Worm (Caenorhabditis elegans) whole organism, mixed stage, embryonic: Measurements from ENCODE around the gene fbxc-51.

Experiments
- M03D4.4 ChIP-seq: sonication (generic microtip); optimal IDR thresholded peaks from 2 replicates; lab custom pipeline; 2017; ENCODE audit warnings: mild to moderate bottlenecking, missing genetic modification characterization, missing compliant biosample characterization
- bed-3 ChIP-seq: fragments of 200-800 bp; sonication (Bioruptor generic); optimal IDR thresholded peaks from 3 replicates; lab custom pipeline; 2018; ENCODE audit warnings: mild to moderate bottlenecking, missing genetic modification characterization, moderate library complexity, missing compliant biosample characterization
- blmp-1 ChIP-seq: fragments of 150-350 bp; optimal IDR thresholded peaks from 2 replicates; lab custom pipeline; 2014; ENCODE audit warnings: missing biosample characterization, missing genetic modification characterization
- ceh-39 ChIP-seq: fragments of 150-350 bp; optimal IDR thresholded peaks from 2 replicates; lab custom pipeline; 2014; ENCODE audit warnings: missing biosample characterization, missing genetic modification characterization
- ceh-43 ChIP-seq: fragments of 200-800 bp; sonication (Bioruptor generic); optimal IDR thresholded peaks from 2 replicates; lab custom pipeline; 2018; ENCODE audit warnings: mild to moderate bottlenecking, missing genetic modification characterization, moderate library complexity, missing compliant biosample characterization
- ceh-83 ChIP-seq: fragments of 200-800 bp; sonication (Bioruptor generic); optimal IDR thresholded peaks from 2 replicates; lab custom pipeline; 2018; ENCODE audit warnings: mild to moderate bottlenecking, missing genetic modification characterization, missing compliant biosample characterization
- ces-1 ChIP-seq: fragments of 150-350 bp; optimal IDR thresholded peaks from 2 replicates; lab custom pipeline; 2014; ENCODE audit warnings: missing biosample characterization, missing genetic modification reagents, missing genetic modification characterization
- cnd-1 ChIP-seq: fragments of 200-800 bp; sonication (Bioruptor generic); optimal IDR thresholded peaks from 2 replicates; lab custom pipeline; 2018; ENCODE audit warnings: mild to moderate bottlenecking, missing genetic modification characterization, missing compliant biosample characterization
- elt-1 ChIP-seq: sonication (generic microtip); optimal IDR thresholded peaks from 2 replicates; lab custom pipeline; 2017; ENCODE audit warnings: missing genetic modification characterization, mild to moderate bottlenecking, missing compliant biosample characterization, antibody characterized with exemption, moderate library complexity, borderline replicate concordance; ENCODE audit not compliant: insufficient read depth
- flh-1 ChIP-seq: fragments of 200-800 bp; sonication (Bioruptor generic); optimal IDR thresholded peaks from 2 replicates; lab custom pipeline; 2018; ENCODE audit warnings: mild to moderate bottlenecking, missing genetic modification characterization, moderate library complexity, missing compliant biosample characterization
- ham-2 ChIP-seq: fragments of 200-800 bp; sonication (Bioruptor generic); optimal IDR thresholded peaks from 2 replicates; lab custom pipeline; 2018; ENCODE audit warnings: mild to moderate bottlenecking, missing genetic modification characterization, missing compliant biosample characterization
- hlh-1 ChIP-seq: fragments of 150-350 bp; optimal IDR thresholded peaks from 2 replicates; lab custom pipeline; 2014; ENCODE audit warnings: missing biosample characterization, missing genetic modification reagents, missing genetic modification characterization
- lin-13 ChIP-seq: fragments of 150-350 bp; optimal IDR thresholded peaks from 2 replicates; lab custom pipeline; 2014; ENCODE audit warnings: missing biosample characterization, missing genetic modification characterization
- lin-32 ChIP-seq: fragments of 200-800 bp; sonication (Bioruptor generic); optimal IDR thresholded peaks from 2 replicates; lab custom pipeline; 2018; ENCODE audit warnings: mild to moderate bottlenecking, missing genetic modification characterization, missing compliant biosample characterization
- lsy-2 ChIP-seq: fragments of 150-350 bp; optimal IDR thresholded peaks from 2 replicates; lab custom pipeline; 2014; ENCODE audit warnings: missing biosample characterization, missing genetic modification characterization
- mab-5 ChIP-seq: fragments of 150-350 bp; optimal IDR thresholded peaks from 2 replicates; lab custom pipeline; 2014; ENCODE audit warnings: missing biosample characterization, missing genetic modification characterization
- mep-1 ChIP-seq: fragments of 150-350 bp; optimal IDR thresholded peaks from 2 replicates; lab custom pipeline; 2017; ENCODE audit warnings: missing biosample characterization, missing genetic modification reagents, missing genetic modification characterization, inconsistent platforms
- mls-2 ChIP-seq: sonication (generic microtip); optimal IDR thresholded peaks from 2 replicates; lab custom pipeline; 2016; ENCODE audit warnings: mild to moderate bottlenecking, missing genetic modification characterization, moderate library complexity, missing compliant biosample characterization
- nhr-12 ChIP-seq: fragments of 150-350 bp; optimal IDR thresholded peaks from 2 replicates; lab custom pipeline; 2014; ENCODE audit warnings: missing biosample characterization, missing genetic modification characterization
- nhr-2 ChIP-seq: fragments of 150-350 bp; optimal IDR thresholded peaks from 2 replicates; lab custom pipeline; 2014; ENCODE audit warnings: missing biosample characterization, missing genetic modification characterization
- nhr-237 ChIP-seq: fragments of 150-350 bp; optimal IDR thresholded peaks from 2 replicates; lab custom pipeline; 2014; ENCODE audit warnings: missing biosample characterization, missing genetic modification characterization
- nhr-28 ChIP-seq: fragments of 150-350 bp; optimal IDR thresholded peaks from 2 replicates; lab custom pipeline; 2014; ENCODE audit warnings: missing biosample characterization, missing genetic modification characterization
- nhr-76 ChIP-seq: sonication (generic microtip); optimal IDR thresholded peaks from 2 replicates; lab custom pipeline; 2017; ENCODE audit warnings: missing biosample characterization, missing genetic modification characterization
- pha-4 ChIP-seq: fragments of 150-350 bp; optimal IDR thresholded peaks from 2 replicates; lab custom pipeline; 2018; ENCODE audit warnings: missing biosample characterization, missing genetic modification reagents, missing genetic modification characterization
- sem-2 ChIP-seq: fragments of 200-800 bp; sonication (Bioruptor generic); optimal IDR thresholded peaks from 2 replicates; lab custom pipeline; 2018; ENCODE audit warnings: mild to moderate bottlenecking, missing genetic modification characterization, missing compliant biosample characterization
- snpc-4 ChIP-seq: fragments of 150-350 bp; optimal IDR thresholded peaks from 2 replicates; lab custom pipeline; 2014; ENCODE audit warnings: missing biosample characterization, missing genetic modification characterization
- sptf-1 ChIP-seq: sonication (generic microtip); optimal IDR thresholded peaks from 2 replicates; lab custom pipeline; 2017; ENCODE audit warnings: mild to moderate bottlenecking, missing genetic modification characterization, moderate library complexity, missing compliant biosample characterization
- tbx-8 ChIP-seq: fragments of 200-800 bp; sonication (Bioruptor generic); optimal IDR thresholded peaks from 2 replicates; lab custom pipeline; 2018; ENCODE audit warnings: mild to moderate bottlenecking, missing genetic modification characterization, moderate library complexity, missing compliant biosample characterization
- unc-120 ChIP-seq: sonication (generic microtip); optimal IDR thresholded peaks from 2 replicates; lab custom pipeline; 2017; ENCODE audit warnings: missing genetic modification characterization, missing compliant biosample characterization; ENCODE audit not compliant: poor library complexity, severe bottlenecking
- unc-39 ChIP-seq: fragments of 150-350 bp; optimal IDR thresholded peaks from 2 replicates; lab custom pipeline; 2014; ENCODE audit warnings: missing biosample characterization, missing genetic modification characterization
- unc-62 ChIP-seq: fragments of 150-350 bp; optimal IDR thresholded peaks from 2 replicates; lab custom pipeline; 2014; ENCODE audit warnings: missing biosample characterization, missing genetic modification reagents, missing genetic modification characterization
- ztf-11 ChIP-seq: fragments of 150-350 bp; optimal IDR thresholded peaks from 2 replicates; lab custom pipeline; 2014; ENCODE audit warnings: missing biosample characterization, missing genetic modification characterization

The fbxc-51 gene

ce11 chrII:825521-825920 lies 43.1 kb upstream of the fbxc-51 start, which contains the start of gene F28A10.1:
Gene F28A10.1, plus strand, starts transcription at chrII:825821.
- TF ChIP-seq tbx-8 (GFP tag; lab: Kevin White, UChicago) (no peak), sem-2 (GFP tag; lab: Kevin White, UChicago) (no peak)
- TF ChIP-seq, all 35 proteins: peak for 0

ce11 chrII:838414-838813 lies 30.2 kb upstream of the fbxc-51 start, which contains the start of gene F28A10.8:
Gene F28A10.8, minus strand, starts transcription at chrII:838514.
- TF ChIP-seq nhr-12 (tag; lab: Kevin White, UChicago) (no peak), nhr-2 (no peak), unc-62 (GFP tag; lab: Kevin White, UChicago) (no peak), flh-1 (GFP tag; lab: Kevin White, UChicago) (no peak), blmp-1 (tag; lab: Kevin White, UChicago) (no peak), sem-2 (GFP tag; lab: Kevin White, UChicago) (no peak)

- TF ChIP-seq nhr-28 (no peak), cnd-1 (tag; lab: Kevin White, UChicago) (no peak), ham-2 (no peak), blmp-1 (tag; lab: Kevin White, UChicago) (no peak), sem-2 (GFP tag; lab: Kevin White, UChicago) (no peak), ces-1 (no peak), flh-1 (GFP tag; lab: Kevin White, UChicago) (no peak), sptf-1 (tag; lab: Kevin White, UChicago) (no peak), mep-1 (no peak), mab-5 (tag; lab: Kevin White, UChicago) (no peak), pha-4 (tag; lab: Kevin White, UChicago) (no peak), lin-32 (no peak), nhr-12 (tag; lab: Kevin White, UChicago) (no peak), snpc-4 (tag; lab: Kevin White, UChicago) (no peak), bed-3 (GFP tag; lab: Kevin White, UChicago) (no peak), elt-1 (tag; lab: Kevin White, UChicago) (no peak), unc-62 (GFP tag; lab: Kevin White, UChicago) (no peak), unc-120 (tag; lab: Kevin White, UChicago) (no peak)
These were observed 28.5 kb upstream of the fbxc-51 start, which contains the start of gene clc-33 for ce11 chrII:840131-840530. Gene clc-33, plus strand, starts transcription at chrII:840431.

ce11 chrII:843971-844370 lies 24.6 kb upstream of the fbxc-51 start, which contains the start of gene F28A10.4:
Gene F28A10.4, plus strand, starts transcription at chrII:844271.
- TF ChIP-seq mls-2 (tag; lab: Kevin White, UChicago) = no peak

ce11 chrII:845618-846017 lies 23.0 kb upstream of the fbxc-51 start, which contains the start of gene F28A10.7:
Gene F28A10.7, minus strand, starts transcription at chrII:845718.
- TF ChIP-seq sem-2 (GFP tag; lab: Kevin White, UChicago) (no peak), lsy-2 (tag; lab: Kevin White, UChicago) (no peak), M03D4.4 (tag; lab: Kevin White, UChicago) (no peak), hlh-1 (tag; lab: Kevin White, UChicago) (no peak)

- TF ChIP-seq ceh-83 (GFP tag; lab: Kevin White, UChicago) = no peak
- TF ChIP-seq blmp-1 (tag; lab: Kevin White, UChicago) = no peak
- no peak for TF ChIP-seq lin-32
- no peak for TF ChIP-seq sem-2 (GFP tag; lab: Kevin White, UChicago)
- peak; percentile 70 for TF ChIP-seq unc-62 (GFP tag; lab: Kevin White, UChicago)
- TF ChIP-seq ceh-39 (tag; lab: Kevin White, UChicago) = no peak
- TF ChIP-seq lin-13 (tag; lab: Kevin White, UChicago) = no peak
- TF ChIP-seq mls-2 (tag; lab: Kevin White, UChicago) = no peak
- TF ChIP-seq unc-39 (tag; lab: Kevin White, UChicago) = no peak
- TF ChIP-seq ztf-11 = no peak
- TF ChIP-seq pha-4 (tag; lab: Kevin White, UChicago) = no peak
- no peak for TF ChIP-seq nhr-76 (tag; lab: Kevin White, UChicago)
- no peak for TF ChIP-seq cnd-1 (tag; lab: Kevin White, UChicago)
- no peak for TF ChIP-seq lsy-2 (tag; lab: Kevin White, UChicago)
- TF ChIP-seq elt-1 (tag; lab: Kevin White, UChicago) = no peak
- no peak for TF ChIP-seq tbx-8 (GFP tag; lab: Kevin White, UChicago)
- TF ChIP-seq sptf-1 (tag; lab: Kevin White, UChicago) = no peak
- no peak for TF ChIP-seq nhr-2
- TF ChIP-seq nhr-12 (tag; lab: Kevin White, UChicago) = no peak
- peak; percentile 2 for TF ChIP-seq unc-120 (tag; lab: Kevin White, UChicago)
- TF ChIP-seq ceh-43 = no peak
- no peak for TF ChIP-seq nhr-237 (tag; lab: Kevin White, UChicago)
- TF ChIP-seq mep-1 = peak; percentile 3
- no peak for TF ChIP-seq M03D4.4 (tag; lab: Kevin White, UChicago)
- no peak for TF ChIP-seq snpc-4 (tag; lab: Kevin White, UChicago)
- TF ChIP-seq ham-2 = no peak
- peak; percentile 93 for TF ChIP-seq hlh-1 (tag; lab: Kevin White, UChicago)
These were observed 20.1 kb upstream of the fbxc-51 start, which contains the start of the genes acdh-9 and F28A10.13 for ce11 chrII:848519-848918. Gene acdh-9, minus strand, starts transcription at chrII:848603. Gene F28A10.13, plus strand, starts transcription at chrII:848812.
